Worm (Caenorhabditis elegans) whole organism, midembryonic: ENCODE data around the gene F28G4.4.

Experiments
- T22C8.4 ChIP-seq: fragments of 200-800 bp; sonication (Bioruptor generic); IDR thresholded peaks from 2 replicates; pipeline ENCODE4 v1.3.6; 2022; ENCODE audit warnings: missing genetic modification characterization, missing compliant biosample characterization
- cog-1 ChIP-seq: sonication (generic microtip); optimal IDR thresholded peaks from 2 replicates; lab custom pipeline; 2016; ENCODE audit warnings: missing genetic modification characterization, missing compliant biosample characterization
- flt-1 ChIP-seq: fragments of 200-800 bp; sonication (Bioruptor generic); IDR thresholded peaks from 2 replicates; pipeline ENCODE4 v1.3.6; 2022; ENCODE audit warnings: missing genetic modification characterization, missing compliant biosample characterization
- klf-2 ChIP-seq: fragments of 200-800 bp; sonication (Bioruptor generic); conservative IDR thresholded peaks from 2 replicates; pipeline ENCODE4 v1.3.6; 2022; ENCODE audit warnings: missing genetic modification reagents, missing genetic modification characterization, missing compliant biosample characterization
- med-1 ChIP-seq: sonication (generic microtip); optimal IDR thresholded peaks from 2 replicates; lab custom pipeline; 2017; ENCODE audit warnings: missing genetic modification characterization, mild to moderate bottlenecking, missing compliant biosample characterization, antibody characterized with exemption, missing genetic modification reagents; ENCODE audit not compliant: insufficient read depth
- ref-1 ChIP-seq: fragments of 200-800 bp; sonication (Bioruptor generic); conservative IDR thresholded peaks from 2 replicates; pipeline ENCODE4 v1.3.6; 2022; ENCODE audit warnings: missing genetic modification reagents, missing genetic modification characterization, missing compliant biosample characterization
- tab-1 ChIP-seq: fragments of 200-800 bp; sonication (Bioruptor generic); IDR thresholded peaks from 2 replicates; pipeline ENCODE4 v1.3.6; 2022; ENCODE audit warnings: missing genetic modification characterization, missing compliant biosample characterization
- ztf-23 ChIP-seq: fragments of 200-800 bp; sonication (Bioruptor generic); IDR thresholded peaks from 2 replicates; pipeline ENCODE4 v1.3.6; 2022; ENCODE audit warnings: missing genetic modification reagents, missing genetic modification characterization, missing compliant biosample characterization
- ztf-29 ChIP-seq: fragments of 200-800 bp; sonication (Bioruptor generic); IDR thresholded peaks from 2 replicates; pipeline ENCODE4 v1.3.6; 2022; ENCODE audit warnings: missing genetic modification reagents, missing genetic modification characterization, missing compliant biosample characterization

DNA sequence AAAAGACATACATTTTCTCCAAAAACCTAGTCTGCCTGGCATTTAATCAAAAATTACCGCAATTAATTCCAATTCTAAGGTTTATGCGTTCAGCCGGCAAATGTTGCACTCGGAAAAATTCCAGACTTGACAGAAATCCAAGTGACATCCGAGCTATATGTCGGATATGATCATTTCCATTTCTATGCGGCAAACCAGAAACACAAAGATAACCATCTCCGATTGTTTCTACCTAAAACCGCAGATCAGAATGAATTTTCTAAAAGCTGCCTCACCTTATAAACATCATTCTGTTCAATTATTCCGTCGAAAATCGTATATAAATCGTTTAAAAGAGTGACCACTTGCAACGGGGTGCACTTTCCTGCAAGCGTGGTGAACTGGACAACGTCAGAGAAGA lies 36.6 kb downstream of the F28G4.4 start:
- no peak for TF ChIP-seq ztf-29
- TF ChIP-seq ztf-23 (GFP tag; lab: Robert Waterston, UW): no peak
- no peak for TF ChIP-seq flt-1 (GFP tag; lab: Robert Waterston, UW)
- TF ChIP-seq tab-1 (GFP tag; lab: Robert Waterston, UW): no peak
- TF ChIP-seq cog-1 (tag; lab: Kevin White, UChicago): no peak
- no peak for TF ChIP-seq med-1
- no peak for TF ChIP-seq klf-2
- no peak for TF ChIP-seq ref-1 (GFP tag; lab: Robert Waterston, UW)
- TF ChIP-seq T22C8.4: no peak
